Worm (Caenorhabditis elegans): ENCODE data around the gene ZK622.1.

DNA sequence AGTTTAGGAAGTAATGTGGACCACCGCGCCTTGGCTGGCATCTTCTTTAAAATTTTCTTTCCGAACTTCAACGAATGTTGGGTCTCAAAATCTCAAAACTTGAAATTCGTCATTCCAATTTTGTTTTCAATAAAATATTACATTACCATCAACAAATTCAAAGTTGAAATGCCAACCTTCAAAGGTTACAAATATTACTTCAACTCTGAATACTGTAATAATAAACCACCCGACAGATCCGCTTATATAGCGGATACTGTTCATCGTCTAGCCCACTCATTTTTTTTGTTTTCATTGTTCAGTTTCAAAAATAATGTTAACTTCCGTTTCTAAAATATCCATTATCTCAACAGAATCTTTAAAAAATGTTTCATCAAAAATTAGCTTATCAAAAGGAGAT lies 8.6 kb upstream of the ZK622.1 start, which contains the start of gene gur-5:
- TF ChIP-seq skn-1 (tag; optimal IDR thresholded peaks at IDR 0.05) (no peak), snpc-4 (tag; optimal IDR thresholded peaks at IDR 0.05) (no peak), peb-1 (tag; optimal IDR thresholded peaks at IDR 0.05) (no peak), mdl-1 (tag; optimal IDR thresholded peaks at IDR 0.05) (no peak), ama-1 (optimal IDR thresholded peaks at IDR 0.05) (no peak), nhr-77 (tag; optimal IDR thresholded peaks at IDR 0.05) (no peak), ztf-4 (tag; optimal IDR thresholded peaks at IDR 0.05) (no peak)
